Fruit fly (Drosophila melanogaster) whole organism, embryonic: ENCODE measurements around the gene snk.

Experiments used
- Atf3 ChIP-seq: fragments of 200-800 bp; sonication (Bioruptor generic); optimal IDR thresholded peaks from 3 replicates; lab custom pipeline; 2016; ENCODE audit warnings: missing biosample characterization, missing genetic modification characterization
- BtbVII ChIP-seq: fragments of 200-800 bp; sonication (Bioruptor generic); optimal IDR thresholded peaks from 3 replicates; lab custom pipeline; 2017; ENCODE audit warnings: missing biosample characterization, mild to moderate bottlenecking, missing genetic modification characterization
- CG10209 ChIP-seq: fragments of 200-800 bp; sonication (Bioruptor generic); optimal IDR thresholded peaks from 3 replicates; lab custom pipeline; 2017; ENCODE audit warnings: missing biosample characterization, mild to moderate bottlenecking, missing genetic modification characterization, missing genetic modification reagents
- CG10366 ChIP-seq: fragments of 200-800 bp; sonication (Bioruptor generic); IDR thresholded peaks from 2 replicates; pipeline ENCODE4 v1.3.6; 2022; ENCODE audit warnings: missing biosample characterization, missing genetic modification characterization
- CG14441 ChIP-seq: fragments of 200-800 bp; sonication (Bioruptor generic); IDR thresholded peaks from 2 replicates; pipeline ENCODE4 v1.3.6; 2022; ENCODE audit warnings: missing biosample characterization, missing genetic modification characterization
- CG14860 ChIP-seq: fragments of 200-800 bp; sonication (Bioruptor generic); IDR thresholded peaks from 3 replicates; pipeline ENCODE4 v1.3.6; 2022; ENCODE audit warnings: missing biosample characterization, missing genetic modification characterization; ENCODE audit not compliant: partially characterized antibody
- CG1647 ChIP-seq: fragments of 200-800 bp; sonication (Bioruptor generic); optimal IDR thresholded peaks from 3 replicates; lab custom pipeline; 2016; ENCODE audit warnings: missing biosample characterization, missing genetic modification characterization
- CG1832 ChIP-seq: fragments of 200-800 bp; sonication (Bioruptor generic); optimal IDR thresholded peaks from 2 replicates; lab custom pipeline; 2017; ENCODE audit warnings: missing biosample characterization, mild to moderate bottlenecking, missing genetic modification characterization, inconsistent platforms
- CG2199 ChIP-seq: fragments of 200-800 bp; sonication (Bioruptor generic); IDR thresholded peaks from 3 replicates; pipeline ENCODE4 v1.3.6; 2022; ENCODE audit warnings: missing biosample characterization, missing genetic modification characterization
- CG3163 ChIP-seq: fragments of 200-800 bp; sonication (Bioruptor generic); optimal IDR thresholded peaks from 3 replicates; lab custom pipeline; 2016; ENCODE audit warnings: missing biosample characterization, missing genetic modification characterization
- CG4404 ChIP-seq: fragments of 200-800 bp; sonication (Bioruptor generic); IDR thresholded peaks from 2 replicates; pipeline ENCODE4 v1.3.6; 2022; ENCODE audit warnings: missing biosample characterization, missing genetic modification characterization
- CG6765 ChIP-seq: fragments of 200-800 bp; sonication (Bioruptor generic); optimal IDR thresholded peaks from 3 replicates; lab custom pipeline; 2017; ENCODE audit warnings: missing biosample characterization, mild to moderate bottlenecking, missing genetic modification characterization
- CG9215 ChIP-seq: fragments of 200-800 bp; sonication (Bioruptor generic); IDR thresholded peaks from 2 replicates; pipeline ENCODE4 v1.3.6; 2022; ENCODE audit warnings: missing biosample characterization, missing genetic modification characterization
- CG9876 ChIP-seq: fragments of 200-800 bp; sonication (Bioruptor generic); optimal IDR thresholded peaks from 2 replicates; lab custom pipeline; 2016; ENCODE audit warnings: missing biosample characterization, missing genetic modification characterization
- CG9932 ChIP-seq: fragments of 200-800 bp; sonication (Bioruptor generic); IDR thresholded peaks from 2 replicates; pipeline ENCODE4 v1.3.6; 2022; ENCODE audit warnings: missing biosample characterization, missing genetic modification characterization
- Deaf1 ChIP-seq: fragments of 200-800 bp; optimal IDR thresholded peaks from 3 replicates; lab custom pipeline; 2019; ENCODE audit warnings: missing biosample characterization, mild to moderate bottlenecking, missing genetic modification characterization, moderate library complexity
- Elba2 ChIP-seq: fragments of 200-800 bp; sonication (Bioruptor generic); optimal IDR thresholded peaks from 3 replicates; lab custom pipeline; 2016; ENCODE audit warnings: missing biosample characterization, missing genetic modification characterization
- Fer2 ChIP-seq: fragments of 200-800 bp; sonication (Bioruptor generic); optimal IDR thresholded peaks from 2 replicates; lab custom pipeline; 2018; ENCODE audit warnings: missing biosample characterization, mild to moderate bottlenecking, missing genetic modification characterization, moderate library complexity
- Gsc ChIP-seq: fragments of 200-800 bp; sonication (Bioruptor generic); IDR thresholded peaks from 2 replicates; pipeline ENCODE4 v1.3.6; 2022; ENCODE audit warnings: missing biosample characterization, missing genetic modification characterization
- Gug ChIP-seq: fragments of 200-800 bp; sonication (Bioruptor generic); IDR thresholded peaks from 4 replicates; pipeline ENCODE4 v1.3.6; 2022; ENCODE audit warnings: missing biosample characterization, missing genetic modification characterization
- HHEX ChIP-seq: fragments of 200-800 bp; sonication (Bioruptor generic); optimal IDR thresholded peaks from 3 replicates; lab custom pipeline; 2017; ENCODE audit warnings: missing biosample characterization, mild to moderate bottlenecking, missing genetic modification characterization, missing genetic modification reagents
- HmgD ChIP-seq: fragments of 200-800 bp; sonication (Bioruptor generic); optimal IDR thresholded peaks from 3 replicates; lab custom pipeline; 2016; ENCODE audit warnings: missing biosample characterization, missing genetic modification characterization
- Hr51 ChIP-seq, 2 experiments: fragments of 200-800 bp; sonication (Bioruptor generic); optimal IDR thresholded peaks; 2 replicates in 1 of 2; 3 replicates in 1 of 2; lab custom pipeline; 2016 to 2018; ENCODE audit warnings: missing biosample characterization in 2 of 2, missing genetic modification characterization in 2 of 2, mild to moderate bottlenecking in 1 of 2, moderate library complexity in 1 of 2
- Max ChIP-seq: fragments of 200-800 bp; sonication (Bioruptor generic); optimal IDR thresholded peaks from 2 replicates; lab custom pipeline; 2016; ENCODE audit warnings: missing biosample characterization, mild to moderate bottlenecking, missing genetic modification characterization
- Oaz ChIP-seq: fragments of 200-800 bp; sonication (Bioruptor generic); IDR thresholded peaks from 2 replicates; pipeline ENCODE4 v1.3.6; 2022; ENCODE audit warnings: missing biosample characterization, missing genetic modification characterization
- Opbp ChIP-seq: fragments of 200-800 bp; sonication (Bioruptor generic); IDR thresholded peaks from 3 replicates; pipeline ENCODE4 v1.3.6; 2022; ENCODE audit warnings: missing biosample characterization, missing genetic modification characterization; ENCODE audit not compliant: partially characterized antibody
- Sin3A ChIP-seq: fragments of >200 bp; optimal IDR thresholded peaks from 2 replicates; lab custom pipeline; 2018
- Vsx1 ChIP-seq: fragments of 200-800 bp; sonication (Bioruptor generic); optimal IDR thresholded peaks from 2 replicates; lab custom pipeline; 2017; ENCODE audit warnings: missing biosample characterization, mild to moderate bottlenecking, missing genetic modification characterization, missing genetic modification reagents
- ase ChIP-seq: fragments of 200-800 bp; sonication (Bioruptor generic); IDR thresholded peaks from 3 replicates; pipeline ENCODE4 v1.3.6; 2022; ENCODE audit warnings: missing biosample characterization, missing genetic modification characterization
- ash1 ChIP-seq: fragments of 200-800 bp; sonication (Bioruptor generic); optimal IDR thresholded peaks from 2 replicates; lab custom pipeline; 2018; ENCODE audit warnings: missing biosample characterization, mild to moderate bottlenecking, missing genetic modification characterization
- bigmax ChIP-seq: fragments of 200-800 bp; sonication (Bioruptor generic); optimal IDR thresholded peaks from 2 replicates; lab custom pipeline; 2018; ENCODE audit warnings: missing biosample characterization, mild to moderate bottlenecking, missing genetic modification characterization
- caup ChIP-seq: fragments of 200-800 bp; sonication (Bioruptor generic); optimal IDR thresholded peaks from 3 replicates; lab custom pipeline; 2017; ENCODE audit warnings: missing biosample characterization, mild to moderate bottlenecking, missing genetic modification characterization, moderate library complexity; ENCODE audit not compliant: severe bottlenecking
- da ChIP-seq: fragments of 200-800 bp; sonication (Bioruptor generic); optimal IDR thresholded peaks from 2 replicates; lab custom pipeline; 2016; ENCODE audit warnings: missing biosample characterization, missing genetic modification characterization
- ems ChIP-seq: fragments of 200-800 bp; sonication (Bioruptor generic); optimal IDR thresholded peaks from 3 replicates; lab custom pipeline; 2016; ENCODE audit warnings: missing biosample characterization, missing genetic modification characterization
- gfzf ChIP-seq: fragments of 200-800 bp; sonication (Bioruptor generic); optimal IDR thresholded peaks from 2 replicates; lab custom pipeline; 2016; ENCODE audit warnings: missing biosample characterization, mild to moderate bottlenecking, missing genetic modification characterization, moderate library complexity
- ham ChIP-seq: fragments of 200-800 bp; sonication (Bioruptor generic); IDR thresholded peaks from 2 replicates; pipeline ENCODE4 v1.3.6; 2022; ENCODE audit warnings: missing biosample characterization, missing genetic modification characterization
- jing ChIP-seq: fragments of 200-800 bp; sonication (Bioruptor generic); optimal IDR thresholded peaks from 2 replicates; lab custom pipeline; 2018; ENCODE audit warnings: missing biosample characterization, mild to moderate bottlenecking, missing genetic modification characterization
- ken ChIP-seq: fragments of 200-800 bp; sonication (Bioruptor generic); IDR thresholded peaks from 3 replicates; pipeline ENCODE4 v1.3.6; 2022; ENCODE audit warnings: missing biosample characterization, missing genetic modification characterization
- klu ChIP-seq: fragments of 200-800 bp; sonication (Bioruptor generic); IDR thresholded peaks from 2 replicates; pipeline ENCODE4 v1.3.6; 2022; ENCODE audit warnings: missing biosample characterization, missing genetic modification characterization
- kni ChIP-seq: fragments of 200-800 bp; sonication (Bioruptor generic); optimal IDR thresholded peaks from 3 replicates; lab custom pipeline; 2017; ENCODE audit warnings: mild to moderate bottlenecking, missing biosample characterization, missing genetic modification reagents, missing genetic modification characterization
- luna ChIP-seq: fragments of 200-800 bp; sonication (Bioruptor generic); optimal IDR thresholded peaks from 2 replicates; lab custom pipeline; 2016; ENCODE audit warnings: missing biosample characterization, missing genetic modification characterization
- nau ChIP-seq: fragments of 200-800 bp; sonication (Bioruptor generic); optimal IDR thresholded peaks from 3 replicates; lab custom pipeline; 2017; ENCODE audit warnings: missing biosample characterization, mild to moderate bottlenecking, missing genetic modification characterization, missing genetic modification reagents
- pum ChIP-seq: fragments of 200-800 bp; sonication (Bioruptor generic); optimal IDR thresholded peaks from 2 replicates; lab custom pipeline; 2016; ENCODE audit warnings: missing biosample characterization, missing genetic modification characterization
- ro ChIP-seq: fragments of 200-800 bp; sonication (Bioruptor generic); IDR thresholded peaks from 2 replicates; pipeline ENCODE4 v1.3.6; 2022; ENCODE audit warnings: missing biosample characterization, missing genetic modification characterization
- sens-2 ChIP-seq: fragments of 200-800 bp; sonication (Bioruptor generic); IDR thresholded peaks from 2 replicates; pipeline ENCODE4 v1.3.6; 2022; ENCODE audit warnings: missing biosample characterization, missing genetic modification characterization
- shn ChIP-seq: fragments of 200-800 bp; sonication (Bioruptor generic); optimal IDR thresholded peaks from 3 replicates; lab custom pipeline; 2016; ENCODE audit warnings: missing biosample characterization, missing genetic modification characterization
- slou ChIP-seq: fragments of 200-800 bp; sonication (Bioruptor generic); optimal IDR thresholded peaks from 3 replicates; lab custom pipeline; 2016; ENCODE audit warnings: missing biosample characterization, missing genetic modification characterization
- stwl ChIP-seq: fragments of 200-800 bp; sonication (Bioruptor generic); optimal IDR thresholded peaks from 3 replicates; lab custom pipeline; 2018; ENCODE audit warnings: missing biosample characterization, mild to moderate bottlenecking, missing genetic modification characterization, moderate library complexity
- tgo ChIP-seq: fragments of 200-800 bp; sonication (Bioruptor generic); IDR thresholded peaks from 3 replicates; pipeline ENCODE4 v1.3.6; 2022; ENCODE audit warnings: missing biosample characterization, missing genetic modification characterization
- vfl ChIP-seq: fragments of 200-800 bp; sonication (Bioruptor generic); optimal IDR thresholded peaks from 2 replicates; lab custom pipeline; 2016; ENCODE audit warnings: missing biosample characterization, missing genetic modification characterization
- wdn ChIP-seq: fragments of 200-800 bp; sonication (Bioruptor generic); IDR thresholded peaks from 2 replicates; pipeline ENCODE4 v1.3.6; 2022; ENCODE audit warnings: missing biosample characterization, missing genetic modification characterization
- z ChIP-seq: fragments of 200-800 bp; sonication (Bioruptor generic); IDR thresholded peaks from 3 replicates; pipeline ENCODE4 v1.3.6; 2022; ENCODE audit warnings: missing biosample characterization, missing genetic modification characterization

snk gene

DNA sequence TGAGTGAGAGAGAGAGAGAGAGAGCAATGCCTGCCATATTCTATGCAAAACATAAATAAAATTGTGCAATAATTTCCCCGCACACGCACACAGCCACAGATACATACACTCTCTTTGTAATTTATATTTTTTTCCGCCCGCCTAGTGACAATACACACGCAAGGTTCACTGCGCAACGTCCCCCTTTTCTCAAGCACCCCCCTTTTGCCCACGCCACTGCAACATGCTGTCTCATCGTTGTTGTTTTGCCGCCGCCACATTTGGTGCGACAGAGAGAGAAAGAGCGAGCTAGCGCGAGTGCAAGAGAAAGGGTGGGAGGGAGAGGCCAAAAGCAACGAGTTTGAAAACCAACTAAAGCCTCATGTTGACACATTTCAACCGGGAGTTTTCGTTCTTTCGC, 30.2 kb downstream of the snk start (continued):
- TF ChIP-seq CG6765 (GFP tag; lab: Kevin White, UChicago) (peak; percentile 46), CG1832 (GFP tag; lab: Kevin White, UChicago) (peak; percentile 96), CG1647 (GFP tag; lab: Kevin White, UChicago) (peak; percentile 66), da (GFP tag; lab: Kevin White, UChicago) (peak; percentile 38), wdn (GFP tag; lab: Robert Waterston, UW) (peak; percentile 55; the same call in 1 of the 2 replicates), sens-2 (peak; percentile 39; the same call in 1 of the 2 replicates), ase (GFP tag; lab: Robert Waterston, UW) (peak; percentile 69; the same call in 2 of the 3 replicates), nau (GFP tag; lab: Kevin White, UChicago) (no peak), CG9215 (GFP tag; lab: Robert Waterston, UW) (peak; percentile 23; the same call in 1 of the 2 replicates), CG9932 (GFP tag; lab: Robert Waterston, UW) (peak; percentile 67), stwl (tag; lab: Kevin White, UChicago) (no peak), CG14441 (GFP tag; lab: Robert Waterston, UW) (peak; percentile 82), caup (peak; percentile 53), klu (GFP tag; lab: Robert Waterston, UW) (peak; percentile 44; the same call in 1 of the 2 replicates), Opbp (GFP tag; lab: Robert Waterston, UW) (no peak), pum (peak; percentile 40), ro (no peak), shn (peak; percentile 22), luna (GFP tag; lab: Kevin White, UChicago) (no peak), CG10209 (GFP tag; lab: Kevin White, UChicago) (peak; percentile 54), CG14860 (no peak), CG3163 (GFP tag; lab: Kevin White, UChicago) (peak; percentile 61), Hr51 (GFP tag; optimal IDR thresholded peaks at IDR 0.05; lab: Kevin White, UChicago) (peak; percentile 52 to 69), CG4404 (GFP tag; lab: Robert Waterston, UW) (no peak), bigmax (GFP tag; lab: Kevin White, UChicago) (peak; percentile 13), Atf3 (GFP tag; lab: Kevin White, UChicago) (peak; percentile 21), HmgD (peak; percentile 36), vfl (GFP tag; lab: Kevin White, UChicago) (peak; percentile 60), ems (GFP tag; lab: Kevin White, UChicago) (peak; percentile 61), BtbVII (peak; percentile 44), CG10366 (peak; percentile 72), Oaz (peak; percentile 41; the same call in 1 of the 2 replicates), slou (GFP tag; lab: Kevin White, UChicago) (no peak), z (GFP tag; lab: Robert Waterston, UW) (no peak), Gsc (GFP tag; lab: Robert Waterston, UW) (no peak), ash1 (GFP tag; lab: Kevin White, UChicago) (peak; percentile 78), gfzf (no peak), kni (no peak), CG9876 (GFP tag; lab: Kevin White, UChicago) (peak; percentile 32), CG2199 (GFP tag; lab: Robert Waterston, UW) (peak; percentile 76; the same call in 1 of the 3 replicates), Max (GFP tag; lab: Kevin White, UChicago) (peak; percentile 30), Gug (GFP tag; lab: Robert Waterston, UW) (peak; percentile 65; the same call in 3 of the 4 replicates), ken (peak; percentile 80), ham (GFP tag; lab: Robert Waterston, UW) (no peak), HHEX (GFP tag; lab: Kevin White, UChicago) (no peak), jing (GFP tag; lab: Kevin White, UChicago) (no peak), Vsx1 (GFP tag; lab: Kevin White, UChicago) (no peak), Sin3A (lab: Kevin White, UChicago) (no peak), tgo (GFP tag; lab: Robert Waterston, UW) (peak; percentile 55; the same call in 2 of the 3 replicates), Fer2 (tag; lab: Kevin White, UChicago) (no peak), Elba2 (GFP tag; lab: Kevin White, UChicago) (no peak), Deaf1 (tag; lab: Kevin White, UChicago) (peak; percentile 26)
